Worm (Caenorhabditis elegans) whole organism, L3 larva: Measurements from ENCODE around the gene srx-42.

Source experiments
- fos-1 ChIP-seq: fragments of 150-350 bp; optimal IDR thresholded peaks from 2 replicates; lab custom pipeline; 2014; ENCODE audit warnings: missing biosample characterization, missing genetic modification characterization
- snpc-4 ChIP-seq: fragments of 150-350 bp; optimal IDR thresholded peaks from 2 replicates; lab custom pipeline; 2014; ENCODE audit warnings: missing biosample characterization, missing genetic modification characterization

DNA sequence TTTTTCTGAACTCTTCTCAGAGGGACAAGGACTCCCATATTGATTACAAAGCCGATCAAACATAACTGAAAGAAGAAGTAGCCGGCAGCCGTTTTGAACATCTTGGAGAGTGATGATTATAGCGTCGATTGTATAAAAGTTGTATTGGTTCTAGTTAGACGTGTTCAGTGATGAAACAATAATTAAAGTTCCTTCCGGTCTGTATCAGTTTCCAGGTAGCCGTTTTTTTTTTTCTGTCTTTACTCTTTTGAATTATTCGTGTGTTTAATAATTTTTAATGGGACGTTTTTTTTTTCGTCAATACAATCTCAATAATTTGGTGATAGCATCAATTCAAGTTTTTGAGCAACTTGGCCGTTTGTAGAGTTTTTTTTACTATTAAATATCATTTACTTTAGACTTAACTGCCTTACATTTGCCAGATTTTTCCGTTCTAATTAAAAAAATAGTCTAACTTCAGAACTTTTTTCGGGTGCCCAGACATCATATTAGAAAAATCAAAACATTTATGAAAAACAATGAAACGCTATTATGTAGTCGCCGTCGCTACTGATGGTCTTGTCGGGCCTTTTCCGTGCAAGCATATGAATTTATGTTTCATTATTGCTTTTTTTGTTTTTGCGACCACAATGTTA lies 25.7 kb downstream of the srx-42 start, which contains the start of the genes srx-10 and clec-226:
- TF ChIP-seq fos-1 (tag; lab: Kevin White, UChicago) (no peak), snpc-4 (tag; lab: Kevin White, UChicago) (no peak)
